Worm (Caenorhabditis elegans) whole organism, mixed stage, embryonic: Measurements from ENCODE around the gene lim-4.

Source experiments
- cnd-1 ChIP-seq: fragments of 200-800 bp; sonication (Bioruptor generic); optimal IDR thresholded peaks from 2 replicates; lab custom pipeline; 2018; ENCODE audit warnings: mild to moderate bottlenecking, missing genetic modification characterization, missing compliant biosample characterization
- elt-3 ChIP-seq: fragments of 150-350 bp; optimal IDR thresholded peaks from 2 replicates; lab custom pipeline; 2014; ENCODE audit warnings: missing biosample characterization, missing genetic modification characterization
- hlh-1 ChIP-seq: fragments of 150-350 bp; optimal IDR thresholded peaks from 2 replicates; lab custom pipeline; 2014; ENCODE audit warnings: missing biosample characterization, missing genetic modification reagents, missing genetic modification characterization
- lin-13 ChIP-seq: fragments of 150-350 bp; optimal IDR thresholded peaks from 2 replicates; lab custom pipeline; 2014; ENCODE audit warnings: missing biosample characterization, missing genetic modification characterization
- lsy-2 ChIP-seq: fragments of 150-350 bp; optimal IDR thresholded peaks from 2 replicates; lab custom pipeline; 2014; ENCODE audit warnings: missing biosample characterization, missing genetic modification characterization
- nhr-237 ChIP-seq: fragments of 150-350 bp; optimal IDR thresholded peaks from 2 replicates; lab custom pipeline; 2014; ENCODE audit warnings: missing biosample characterization, missing genetic modification characterization
- nhr-28 ChIP-seq: fragments of 150-350 bp; optimal IDR thresholded peaks from 2 replicates; lab custom pipeline; 2014; ENCODE audit warnings: missing biosample characterization, missing genetic modification characterization
- pha-4 ChIP-seq: fragments of 150-350 bp; optimal IDR thresholded peaks from 2 replicates; lab custom pipeline; 2018; ENCODE audit warnings: missing biosample characterization, missing genetic modification reagents, missing genetic modification characterization
- sem-2 ChIP-seq: fragments of 200-800 bp; sonication (Bioruptor generic); optimal IDR thresholded peaks from 2 replicates; lab custom pipeline; 2018; ENCODE audit warnings: mild to moderate bottlenecking, missing genetic modification characterization, missing compliant biosample characterization
- snpc-4 ChIP-seq: fragments of 150-350 bp; optimal IDR thresholded peaks from 2 replicates; lab custom pipeline; 2014; ENCODE audit warnings: missing biosample characterization, missing genetic modification characterization
- sptf-1 ChIP-seq: sonication (generic microtip); optimal IDR thresholded peaks from 2 replicates; lab custom pipeline; 2017; ENCODE audit warnings: mild to moderate bottlenecking, missing genetic modification characterization, moderate library complexity, missing compliant biosample characterization
- tbx-8 ChIP-seq: fragments of 200-800 bp; sonication (Bioruptor generic); optimal IDR thresholded peaks from 2 replicates; lab custom pipeline; 2018; ENCODE audit warnings: mild to moderate bottlenecking, missing genetic modification characterization, moderate library complexity, missing compliant biosample characterization
- ztf-11 ChIP-seq: fragments of 150-350 bp; optimal IDR thresholded peaks from 2 replicates; lab custom pipeline; 2014; ENCODE audit warnings: missing biosample characterization, missing genetic modification characterization

DNA sequence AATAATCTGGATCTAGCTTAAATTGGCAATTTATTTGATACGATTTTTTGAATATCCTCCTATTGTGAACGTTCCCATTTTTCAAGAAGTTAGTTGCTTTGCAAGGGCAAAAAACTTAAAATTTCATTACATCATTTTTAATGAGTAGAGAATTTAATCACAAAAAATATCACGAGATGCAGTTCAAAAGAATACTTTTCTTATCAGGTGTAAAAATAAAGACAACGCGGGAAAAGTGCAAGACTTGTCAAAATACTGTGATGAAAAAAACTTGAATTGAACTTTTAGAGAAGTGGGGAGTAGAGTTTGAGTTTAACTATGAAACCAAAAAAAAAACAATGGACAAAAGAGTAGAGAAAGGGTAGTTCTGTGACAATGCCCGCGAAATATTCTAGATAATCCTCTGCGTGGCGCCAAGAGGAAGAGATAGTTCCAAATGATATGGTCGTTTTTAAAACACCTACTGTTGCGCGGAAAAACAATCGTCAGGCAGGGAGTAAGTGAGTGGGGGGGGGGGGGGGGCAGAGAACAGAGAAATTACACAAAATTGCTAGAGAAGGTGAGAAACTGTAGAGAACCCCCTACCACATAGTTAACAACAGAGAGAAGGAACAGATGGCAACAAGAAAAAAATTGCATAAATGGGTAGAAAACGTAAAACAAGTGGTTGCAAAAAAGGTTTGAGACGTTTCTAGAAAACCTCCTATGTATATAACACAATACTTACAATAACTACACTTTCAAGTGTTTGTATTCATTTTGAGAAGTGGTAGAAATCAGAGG lies 48.2 kb downstream of the lim-4 start:
- no peak for TF ChIP-seq ztf-11 (tag; lab: Kevin White, UChicago)
- no peak for TF ChIP-seq nhr-237 (tag; lab: Kevin White, UChicago)
- TF ChIP-seq nhr-28 (tag; lab: Kevin White, UChicago), result no peak
- TF ChIP-seq lsy-2 (tag; lab: Kevin White, UChicago), result no peak
- TF ChIP-seq elt-3 (tag; lab: Kevin White, UChicago), result no peak
- no peak for TF ChIP-seq hlh-1
- TF ChIP-seq tbx-8, result no peak
- no peak for TF ChIP-seq snpc-4 (tag; lab: Kevin White, UChicago)
- TF ChIP-seq lin-13 (tag; lab: Kevin White, UChicago), result no peak
- TF ChIP-seq sem-2 (GFP tag; lab: Kevin White, UChicago), result no peak
- no peak for TF ChIP-seq sptf-1 (tag; lab: Kevin White, UChicago)
- TF ChIP-seq cnd-1 (tag; lab: Kevin White, UChicago), result no peak
- TF ChIP-seq pha-4 (tag; lab: Kevin White, UChicago), result no peak
